Worm (Caenorhabditis elegans) whole organism, L1 larva: Measurements from ENCODE around the gene srp-1.

Experiments
- C04F5.9 ChIP-seq: sonication (generic microtip); optimal IDR thresholded peaks from 2 replicates; lab custom pipeline; 2016; ENCODE audit warnings: missing genetic modification characterization, missing compliant biosample characterization
- C16A3.4 ChIP-seq: fragments of 150-350 bp; optimal IDR thresholded peaks from 2 replicates; lab custom pipeline; 2014; ENCODE audit warnings: missing biosample characterization, missing genetic modification characterization
- Y116A8C.19 ChIP-seq: sonication (generic microtip); optimal IDR thresholded peaks from 2 replicates; lab custom pipeline; 2016; ENCODE audit warnings: missing compliant biosample characterization, missing genetic modification characterization, borderline replicate concordance
- aha-1 ChIP-seq: fragments of 150-350 bp; optimal IDR thresholded peaks from 2 replicates; lab custom pipeline; 2014; ENCODE audit warnings: missing biosample characterization, missing genetic modification characterization
- aly-2 ChIP-seq: fragments of 150-350 bp; optimal IDR thresholded peaks from 2 replicates; lab custom pipeline; 2014; ENCODE audit warnings: missing biosample characterization, missing genetic modification characterization
- ama-1 ChIP-seq: fragments of 150-350 bp; optimal IDR thresholded peaks from 2 replicates; lab custom pipeline; 2014
- ces-1 ChIP-seq: fragments of 150-350 bp; optimal IDR thresholded peaks from 2 replicates; lab custom pipeline; 2014; ENCODE audit warnings: missing biosample characterization, missing genetic modification reagents, missing genetic modification characterization
- dpl-1 ChIP-seq, 3 experiments: fragments of 150-350 bp in 2 of 3; sonication (generic microtip) in 1 of 3; optimal IDR thresholded peaks; 2 replicates each; lab custom pipeline; 2014 to 2017; ENCODE audit warnings: missing biosample characterization in 3 of 3, missing genetic modification characterization in 3 of 3, missing genetic modification reagents in 3 of 3
- dsc-1 ChIP-seq: sonication (generic microtip); optimal IDR thresholded peaks from 2 replicates; lab custom pipeline; 2016; ENCODE audit warnings: mild to moderate bottlenecking, missing genetic modification characterization, missing compliant biosample characterization
- efl-1 ChIP-seq, 4 experiments: fragments of 150-350 bp; optimal IDR thresholded peaks in 3 of 4; peaks in 1 of 4; 1 replicate in 1 of 4; 2 replicates in 3 of 4; lab custom pipeline; 2014; ENCODE audit warnings: missing biosample characterization in 2 of 4, missing genetic modification characterization in 2 of 4, missing genetic modification reagents in 2 of 4
- efl-3 ChIP-seq: fragments of 200-800 bp; sonication (Bioruptor generic); optimal IDR thresholded peaks from 2 replicates; lab custom pipeline; 2018; ENCODE audit warnings: mild to moderate bottlenecking, missing genetic modification characterization, missing compliant biosample characterization
- egl-27 ChIP-seq, 2 experiments: fragments of 150-350 bp in 1 of 2; sonication (generic microtip); optimal IDR thresholded peaks; 3 replicates each; lab custom pipeline; 2017 to 2018; ENCODE audit warnings: missing biosample characterization in 2 of 2, missing genetic modification characterization in 2 of 2, missing genetic modification reagents in 2 of 2
- elt-2 ChIP-seq: sonication (generic microtip); optimal IDR thresholded peaks from 2 replicates; lab custom pipeline; 2016; ENCODE audit warnings: missing genetic modification characterization, mild to moderate bottlenecking, inconsistent platforms, missing compliant biosample characterization, missing genetic modification reagents
- elt-3 ChIP-seq, 6 experiments: fragments of 150-350 bp in 1 of 6; sonication (generic microtip); optimal IDR thresholded peaks; 2 replicates each; lab custom pipeline; 2017 to 2018; ENCODE audit warnings: missing biosample characterization in 6 of 6, missing genetic modification characterization in 6 of 6, inconsistent platforms in 1 of 6
- ets-5 ChIP-seq: fragments of 200-800 bp; sonication (Bioruptor generic); IDR thresholded peaks from 2 replicates; pipeline ENCODE4 v1.3.6; 2022; ENCODE audit warnings: missing genetic modification characterization, missing compliant biosample characterization
- fkh-4 ChIP-seq: sonication (generic microtip); optimal IDR thresholded peaks from 2 replicates; lab custom pipeline; 2016; ENCODE audit warnings: missing compliant biosample characterization, missing genetic modification characterization, borderline replicate concordance
- grh-1 ChIP-seq: fragments of 200-800 bp; sonication (Bioruptor generic); IDR thresholded peaks from 2 replicates; pipeline ENCODE4 v1.3.6; 2022; ENCODE audit warnings: missing genetic modification reagents, missing genetic modification characterization, missing compliant biosample characterization
- hlh-17 ChIP-seq: fragments of 200-800 bp; sonication (Bioruptor generic); optimal IDR thresholded peaks from 2 replicates; lab custom pipeline; 2018; ENCODE audit warnings: missing genetic modification characterization, mild to moderate bottlenecking, missing compliant biosample characterization, moderate library complexity, borderline replicate concordance
- hlh-4 ChIP-seq: sonication (generic microtip); optimal IDR thresholded peaks from 2 replicates; lab custom pipeline; 2016; ENCODE audit warnings: mild to moderate bottlenecking, missing genetic modification characterization, missing compliant biosample characterization
- hpl-2 ChIP-seq: fragments of 150-350 bp; optimal IDR thresholded peaks from 2 replicates; lab custom pipeline; 2014; ENCODE audit warnings: missing biosample characterization, missing genetic modification reagents, missing genetic modification characterization
- irx-1 ChIP-seq: sonication (generic microtip); optimal IDR thresholded peaks from 2 replicates; lab custom pipeline; 2016; ENCODE audit warnings: missing genetic modification characterization, missing compliant biosample characterization
- jun-1 ChIP-seq: fragments of 150-350 bp; optimal IDR thresholded peaks from 2 replicates; lab custom pipeline; 2014; ENCODE audit warnings: missing biosample characterization, missing genetic modification reagents, missing genetic modification characterization
- lin-35 ChIP-seq, 2 experiments: fragments of 150-350 bp; optimal IDR thresholded peaks; 2 replicates each; lab custom pipeline; 2014; ENCODE audit warnings: missing biosample characterization in 2 of 2, missing genetic modification characterization in 2 of 2, missing genetic modification reagents in 2 of 2
- lir-3 ChIP-seq: sonication (generic microtip); optimal IDR thresholded peaks from 2 replicates; lab custom pipeline; 2016; ENCODE audit warnings: mild to moderate bottlenecking, missing genetic modification characterization, moderate library complexity, missing compliant biosample characterization; ENCODE audit not compliant: poor library complexity
- mef-2 ChIP-seq: fragments of 150-350 bp; optimal IDR thresholded peaks from 2 replicates; lab custom pipeline; 2014; ENCODE audit warnings: missing biosample characterization, missing genetic modification characterization
- nhr-28 ChIP-seq: fragments of 150-350 bp; optimal IDR thresholded peaks from 2 replicates; lab custom pipeline; 2014; ENCODE audit warnings: missing biosample characterization, missing genetic modification characterization
- nhr-84 ChIP-seq: sonication (generic microtip); optimal IDR thresholded peaks from 2 replicates; lab custom pipeline; 2017; ENCODE audit warnings: missing biosample characterization, missing genetic modification characterization
- nhr-85 ChIP-seq: sonication (generic microtip); peaks from one replicate; lab custom pipeline; 2016; ENCODE audit warnings: missing genetic modification characterization, inconsistent platforms, missing compliant biosample characterization
- nhr-90 ChIP-seq: sonication (generic microtip); optimal IDR thresholded peaks from 2 replicates; lab custom pipeline; 2016; ENCODE audit warnings: mild to moderate bottlenecking, missing genetic modification characterization, missing compliant biosample characterization; ENCODE audit not compliant: poor library complexity
- pqm-1 ChIP-seq: sonication (generic microtip); optimal IDR thresholded peaks from 3 replicates; lab custom pipeline; 2017; ENCODE audit warnings: missing biosample characterization, missing genetic modification characterization
- rnt-1 ChIP-seq: sonication (generic microtip); optimal IDR thresholded peaks from 2 replicates; lab custom pipeline; 2016; ENCODE audit warnings: mild to moderate bottlenecking, missing genetic modification characterization, moderate library complexity, missing compliant biosample characterization
- snu-23 ChIP-seq: sonication (generic microtip); optimal IDR thresholded peaks from 2 replicates; lab custom pipeline; 2016; ENCODE audit warnings: missing genetic modification characterization, missing compliant biosample characterization
- sptf-1 ChIP-seq: fragments of 150-350 bp; optimal IDR thresholded peaks from 2 replicates; lab custom pipeline; 2014; ENCODE audit warnings: missing biosample characterization, missing genetic modification characterization
- sup-37 ChIP-seq: fragments of 200-800 bp; sonication (Bioruptor generic); optimal IDR thresholded peaks from 2 replicates; lab custom pipeline; 2018; ENCODE audit warnings: mild to moderate bottlenecking, missing genetic modification characterization, missing compliant biosample characterization
- swsn-7 ChIP-seq: sonication (generic microtip); optimal IDR thresholded peaks from 2 replicates; lab custom pipeline; 2016; ENCODE audit warnings: missing genetic modification characterization, missing compliant biosample characterization
- unc-130 ChIP-seq: fragments of 150-350 bp; optimal IDR thresholded peaks from 2 replicates; lab custom pipeline; 2017; ENCODE audit warnings: missing biosample characterization, missing genetic modification characterization, inconsistent platforms
- unc-62 ChIP-seq: fragments of 150-350 bp; optimal IDR thresholded peaks from 2 replicates; lab custom pipeline; 2014; ENCODE audit warnings: missing biosample characterization, missing genetic modification reagents, missing genetic modification characterization
- unc-98 ChIP-seq: fragments of 200-800 bp; sonication (Bioruptor generic); IDR thresholded peaks from 2 replicates; pipeline ENCODE4 v1.3.6; 2022; ENCODE audit warnings: missing genetic modification characterization, missing compliant biosample characterization
- zip-4 ChIP-seq: fragments of 200-800 bp; sonication (Bioruptor generic); optimal IDR thresholded peaks from 2 replicates; lab custom pipeline; 2018; ENCODE audit warnings: mild to moderate bottlenecking, missing genetic modification characterization, moderate library complexity, missing compliant biosample characterization
- ztf-4 ChIP-seq: fragments of 150-350 bp; optimal IDR thresholded peaks from 2 replicates; lab custom pipeline; 2014; ENCODE audit warnings: missing biosample characterization, missing genetic modification characterization

Gene srp-1

ce11 chrV:724946-725806 is 27.9 kb upstream of the srp-1 start:
- TF ChIP-seq snu-23 (GFP tag; lab: Kevin White, UChicago): peak; percentile 27
- peak; percentile 5 for TF ChIP-seq sup-37 (GFP tag; lab: Kevin White, UChicago)
- no peak for TF ChIP-seq efl-1 (optimal IDR thresholded peaks at IDR 0.05; lab: Kevin White, UChicago)
- TF ChIP-seq efl-1 (GFP tag; optimal IDR thresholded peaks at IDR 0.05 in 1 of 2; lab: Kevin White, UChicago): peak in 1 of 2 experiments; percentile 84
- peak; percentile 49 for TF ChIP-seq nhr-85 (tag; lab: Kevin White, UChicago)
- peak; percentile 31 for TF ChIP-seq C04F5.9 (tag; lab: Kevin White, UChicago)
- no peak for TF ChIP-seq nhr-90 (tag; lab: Kevin White, UChicago)
- TF ChIP-seq ama-1 (lab: Kevin White, UChicago): peak; percentile 92
- TF ChIP-seq rnt-1: no peak
- TF ChIP-seq aly-2 (tag; lab: Kevin White, UChicago): peak; percentile 34
- TF ChIP-seq C16A3.4 (tag; lab: Kevin White, UChicago): peak; percentile 32

- TF ChIP-seq nhr-84 (tag; lab: Kevin White, UChicago) (no peak), fkh-4 (tag; lab: Kevin White, UChicago) (no peak), aly-2 (tag; lab: Kevin White, UChicago) (peak; percentile 1), swsn-7 (tag; lab: Kevin White, UChicago) (no peak), snu-23 (GFP tag; lab: Kevin White, UChicago) (no peak), unc-62 (no peak), lir-3 (peak; percentile 7), ama-1 (lab: Kevin White, UChicago) (peak; percentile 66), pqm-1 (tag; lab: Kevin White, UChicago) (no peak), ets-5 (no peak), elt-3 (tag; optimal IDR thresholded peaks at IDR 0.05; lab: Kevin White, UChicago) (peak in 1 of 6 experiments; percentile 38), hpl-2 (GFP tag; lab: Kevin White, UChicago) (no peak), lin-35 (GFP tag; optimal IDR thresholded peaks at IDR 0.05; lab: Kevin White, UChicago) (peak in 1 of 2 experiments; percentile 58), efl-1 (optimal IDR thresholded peaks at IDR 0.05; lab: Kevin White, UChicago) (no peak), efl-1 (GFP tag; optimal IDR thresholded peaks at IDR 0.05 in 1 of 2; lab: Kevin White, UChicago) (peak in 1 of 2 experiments; percentile 82)
Observed at ce11 chrV:725807-726572, 27.1 kb upstream of the srp-1 start.

- TF ChIP-seq ces-1 (GFP tag; lab: Kevin White, UChicago) (no peak), elt-3 (tag; optimal IDR thresholded peaks at IDR 0.05; lab: Kevin White, UChicago) (peak in 4 of 6 experiments; percentile 14 to 71 (median 27)), sptf-1 (tag; lab: Kevin White, UChicago) (no peak), unc-98 (GFP tag; lab: Robert Waterston, UW) (no peak), zip-4 (no peak), irx-1 (peak; percentile 2), sup-37 (GFP tag; lab: Kevin White, UChicago) (no peak), efl-3 (GFP tag; lab: Kevin White, UChicago) (no peak), Y116A8C.19 (tag; lab: Kevin White, UChicago) (no peak), aha-1 (tag; lab: Kevin White, UChicago) (no peak), jun-1 (tag; lab: Kevin White, UChicago) (no peak), grh-1 (no peak), unc-130 (tag; lab: Kevin White, UChicago) (peak; percentile 10), hlh-17 (GFP tag; lab: Kevin White, UChicago) (no peak), ztf-4 (tag; lab: Kevin White, UChicago) (peak; percentile 21), dpl-1 (GFP tag; optimal IDR thresholded peaks at IDR 0.05; lab: Kevin White, UChicago) (no peak), snu-23 (GFP tag; lab: Kevin White, UChicago) (peak; percentile 22), egl-27 (tag; optimal IDR thresholded peaks at IDR 0.05; lab: Kevin White, UChicago) (no peak), nhr-84 (tag; lab: Kevin White, UChicago) (peak; percentile 53), mef-2 (tag; lab: Kevin White, UChicago) (no peak), swsn-7 (tag; lab: Kevin White, UChicago) (no peak), pqm-1 (tag; lab: Kevin White, UChicago) (no peak), nhr-28 (tag; lab: Kevin White, UChicago) (no peak), dsc-1 (no peak), elt-2 (tag; lab: Kevin White, UChicago) (peak; percentile 17), hlh-4 (no peak), fkh-4 (tag; lab: Kevin White, UChicago) (no peak)
Observed at ce11 chrV:726573-727483, 26.3 kb upstream of the srp-1 start.
